Fruit fly (Drosophila melanogaster) whole organism, embryonic: ENCODE data around the gene CG44477.

Experiments
- Abd-B ChIP-seq: fragments of 200-800 bp; sonication (Bioruptor generic); optimal IDR thresholded peaks from 2 replicates; lab custom pipeline; 2018; ENCODE audit warnings: missing biosample characterization, mild to moderate bottlenecking, missing genetic modification characterization, moderate library complexity
- CG10431 ChIP-seq: fragments of 200-800 bp; sonication (Bioruptor generic); optimal IDR thresholded peaks from 3 replicates; lab custom pipeline; 2018; ENCODE audit warnings: missing biosample characterization, mild to moderate bottlenecking, missing genetic modification characterization
- CG10543 ChIP-seq: fragments of 200-800 bp; sonication (Bioruptor generic); optimal IDR thresholded peaks from 3 replicates; lab custom pipeline; 2017; ENCODE audit warnings: missing biosample characterization, mild to moderate bottlenecking, missing genetic modification characterization, moderate library complexity
- CG11504 ChIP-seq: fragments of 200-800 bp; sonication (Bioruptor generic); optimal IDR thresholded peaks from 3 replicates; lab custom pipeline; 2019; ENCODE audit warnings: missing biosample characterization, mild to moderate bottlenecking, missing genetic modification characterization, moderate library complexity
- CG12659 ChIP-seq: fragments of 200-800 bp; sonication (Bioruptor generic); optimal IDR thresholded peaks from 3 replicates; lab custom pipeline; 2017; ENCODE audit warnings: mild to moderate bottlenecking, missing biosample characterization, missing genetic modification reagents, missing genetic modification characterization
- CG13296 ChIP-seq: fragments of 200-800 bp; sonication (Bioruptor generic); optimal IDR thresholded peaks from 3 replicates; lab custom pipeline; 2018; ENCODE audit warnings: missing biosample characterization, mild to moderate bottlenecking, missing genetic modification characterization
- CG1603 ChIP-seq: fragments of 200-800 bp; sonication (Bioruptor generic); optimal IDR thresholded peaks from 2 replicates; lab custom pipeline; 2019; ENCODE audit warnings: missing biosample characterization, mild to moderate bottlenecking, missing genetic modification characterization, moderate library complexity
- CG17612 ChIP-seq: fragments of 200-800 bp; sonication (Bioruptor generic); IDR thresholded peaks from 2 replicates; pipeline ENCODE4 v1.3.6; 2022; ENCODE audit warnings: missing biosample characterization, missing genetic modification characterization
- CG17802 ChIP-seq: fragments of 200-800 bp; sonication (Bioruptor generic); optimal IDR thresholded peaks from 2 replicates; lab custom pipeline; 2018; ENCODE audit warnings: missing biosample characterization, mild to moderate bottlenecking, missing genetic modification characterization, moderate library complexity
- CG17829 ChIP-seq: fragments of 200-800 bp; optimal IDR thresholded peaks from 2 replicates; lab custom pipeline; 2019; ENCODE audit warnings: missing biosample characterization, mild to moderate bottlenecking, missing genetic modification characterization, moderate library complexity
- CG17912 ChIP-seq: fragments of 200-800 bp; sonication (Bioruptor generic); optimal IDR thresholded peaks from 2 replicates; lab custom pipeline; 2018; ENCODE audit warnings: missing biosample characterization, mild to moderate bottlenecking, missing genetic modification characterization
- CG2199 ChIP-seq: fragments of 200-800 bp; sonication (Bioruptor generic); IDR thresholded peaks from 3 replicates; pipeline ENCODE4 v1.3.6; 2022; ENCODE audit warnings: missing biosample characterization, missing genetic modification characterization
- CG32532 ChIP-seq: fragments of 200-800 bp; sonication (Bioruptor generic); IDR thresholded peaks from 2 replicates; pipeline ENCODE4 v1.3.6; 2022; ENCODE audit warnings: missing biosample characterization, missing genetic modification characterization
- CG3726 ChIP-seq: fragments of 200-800 bp; sonication (Bioruptor generic); IDR thresholded peaks from 3 replicates; pipeline ENCODE4, ENCODE4 v1.3.6; 2022; ENCODE audit warnings: missing biosample characterization, missing genetic modification characterization
- CG3847 ChIP-seq: fragments of 200-800 bp; sonication (Bioruptor generic); IDR thresholded peaks from 2 replicates; pipeline ENCODE4 v1.3.6; 2022; ENCODE audit warnings: missing biosample characterization, missing genetic modification characterization
- CG3995 ChIP-seq: fragments of 200-800 bp; sonication (Bioruptor generic); optimal IDR thresholded peaks from 3 replicates; lab custom pipeline; 2016; ENCODE audit warnings: missing biosample characterization, missing genetic modification characterization
- CG4360 ChIP-seq: fragments of 200-800 bp; sonication (Bioruptor generic); IDR thresholded peaks from 2 replicates; pipeline ENCODE4 v1.3.6; 2022; ENCODE audit warnings: missing biosample characterization, missing genetic modification characterization
- CG4617 ChIP-seq: fragments of 200-800 bp; sonication (Bioruptor generic); optimal IDR thresholded peaks from 3 replicates; lab custom pipeline; 2016; ENCODE audit warnings: missing biosample characterization, missing genetic modification characterization, borderline replicate concordance
- CG5245 ChIP-seq: fragments of 200-800 bp; sonication (Bioruptor generic); optimal IDR thresholded peaks from 3 replicates; lab custom pipeline; 2016; ENCODE audit warnings: missing biosample characterization, missing genetic modification characterization
- CG6791 ChIP-seq: fragments of 200-800 bp; sonication (Bioruptor generic); IDR thresholded peaks from 3 replicates; pipeline ENCODE4 v1.3.6; 2022; ENCODE audit warnings: missing biosample characterization, missing genetic modification characterization; ENCODE audit not compliant: partially characterized antibody
- CG9437 ChIP-seq: fragments of 200-800 bp; sonication (Bioruptor generic); optimal IDR thresholded peaks from 2 replicates; lab custom pipeline; 2018; ENCODE audit warnings: missing biosample characterization, mild to moderate bottlenecking, missing genetic modification characterization
- CHES-1-like ChIP-seq: fragments of 200-800 bp; sonication (Bioruptor generic); optimal IDR thresholded peaks from 2 replicates; lab custom pipeline; 2016; ENCODE audit warnings: missing biosample characterization, missing genetic modification characterization
- Dref ChIP-seq: fragments of 200-800 bp; sonication (Bioruptor generic); IDR thresholded peaks from 2 replicates; pipeline ENCODE4 v1.3.6; 2022; ENCODE audit warnings: missing biosample characterization, missing genetic modification characterization
- E2f1 ChIP-seq: fragments of 200-800 bp; sonication (Bioruptor generic); IDR thresholded peaks from 2 replicates; pipeline ENCODE4 v1.3.6; 2022; ENCODE audit warnings: missing biosample characterization, missing genetic modification characterization
- H2.0 ChIP-seq: fragments of 200-800 bp; sonication (Bioruptor generic); IDR thresholded peaks from 2 replicates; pipeline ENCODE4 v1.3.6; 2022; ENCODE audit warnings: missing biosample characterization, missing genetic modification characterization
- HHEX ChIP-seq: fragments of 200-800 bp; sonication (Bioruptor generic); optimal IDR thresholded peaks from 3 replicates; lab custom pipeline; 2017; ENCODE audit warnings: missing biosample characterization, mild to moderate bottlenecking, missing genetic modification characterization, missing genetic modification reagents
- HmgD ChIP-seq: fragments of 200-800 bp; sonication (Bioruptor generic); optimal IDR thresholded peaks from 3 replicates; lab custom pipeline; 2016; ENCODE audit warnings: missing biosample characterization, missing genetic modification characterization
- Lim3 ChIP-seq: fragments of 200-800 bp; sonication (Bioruptor generic); IDR thresholded peaks from 2 replicates; pipeline ENCODE4 v1.3.6; 2022; ENCODE audit warnings: missing biosample characterization, missing genetic modification characterization
- Neu2 ChIP-seq: fragments of 200-800 bp; sonication (Bioruptor generic); optimal IDR thresholded peaks from 3 replicates; lab custom pipeline; 2016; ENCODE audit warnings: missing biosample characterization, missing genetic modification characterization, borderline replicate concordance
- Optix ChIP-seq: fragments of 200-800 bp; sonication (Bioruptor generic); IDR thresholded peaks from 3 replicates; pipeline ENCODE4 v1.3.6; 2022; ENCODE audit warnings: missing biosample characterization, missing genetic modification characterization
- Ravus ChIP-seq: fragments of 200-800 bp; sonication (Bioruptor generic); IDR thresholded peaks from 2 replicates; pipeline ENCODE4 v1.3.6; 2022; ENCODE audit warnings: missing biosample characterization, missing genetic modification characterization
- Rx ChIP-seq: fragments of 200-800 bp; sonication (Bioruptor generic); IDR thresholded peaks from 2 replicates; pipeline ENCODE4 v1.3.6; 2022; ENCODE audit warnings: missing biosample characterization, missing genetic modification characterization
- Sox102F ChIP-seq: fragments of 200-800 bp; sonication (Bioruptor generic); optimal IDR thresholded peaks from 2 replicates; lab custom pipeline; 2018; ENCODE audit warnings: missing biosample characterization, mild to moderate bottlenecking, missing genetic modification characterization, moderate library complexity
- Sry-δ ChIP-seq: fragments of 200-800 bp; sonication (Bioruptor generic); optimal IDR thresholded peaks from 2 replicates; lab custom pipeline; 2016; ENCODE audit warnings: missing biosample characterization, missing genetic modification characterization
- Usf ChIP-seq: fragments of 200-800 bp; sonication (Bioruptor generic); optimal IDR thresholded peaks from 2 replicates; lab custom pipeline; 2017; ENCODE audit warnings: missing genotype, missing biosample characterization, missing genetic modification characterization
- az2 ChIP-seq: fragments of 200-800 bp; sonication (Bioruptor generic); optimal IDR thresholded peaks from 3 replicates; lab custom pipeline; 2016; ENCODE audit warnings: missing biosample characterization, missing genetic modification characterization
- bowl ChIP-seq: fragments of 200-800 bp; sonication (Bioruptor generic); IDR thresholded peaks from 2 replicates; pipeline ENCODE4 v1.3.6; 2022; ENCODE audit warnings: missing biosample characterization, missing genetic modification characterization
- disco-r ChIP-seq: fragments of 200-800 bp; sonication (Bioruptor generic); optimal IDR thresholded peaks from 2 replicates; lab custom pipeline; 2016; ENCODE audit warnings: missing biosample characterization, missing genetic modification characterization
- en ChIP-seq: fragments of 200-800 bp; sonication (Bioruptor generic); optimal IDR thresholded peaks from 2 replicates; lab custom pipeline; 2016; ENCODE audit warnings: missing biosample characterization, missing genetic modification characterization
- grn ChIP-seq: fragments of 200-800 bp; sonication (Bioruptor generic); optimal IDR thresholded peaks from 3 replicates; lab custom pipeline; 2017; ENCODE audit warnings: missing biosample characterization, missing genetic modification characterization
- gt ChIP-seq: fragments of 200-800 bp; sonication (Bioruptor generic); IDR thresholded peaks from 2 replicates; pipeline ENCODE4 v1.3.6; 2022; ENCODE audit warnings: missing biosample characterization, missing genetic modification characterization
- jumu ChIP-seq: fragments of 200-800 bp; sonication (Bioruptor generic); optimal IDR thresholded peaks from 3 replicates; lab custom pipeline; 2016; ENCODE audit warnings: missing biosample characterization, missing genetic modification characterization
- knrl ChIP-seq: fragments of 200-800 bp; sonication (Bioruptor generic); IDR thresholded peaks from 3 replicates; pipeline ENCODE4 v1.3.6; 2022; ENCODE audit warnings: missing biosample characterization, missing genetic modification characterization; ENCODE audit not compliant: partially characterized antibody
- luna ChIP-seq: fragments of 200-800 bp; sonication (Bioruptor generic); optimal IDR thresholded peaks from 2 replicates; lab custom pipeline; 2016; ENCODE audit warnings: missing biosample characterization, missing genetic modification characterization
- mirr ChIP-seq: fragments of 200-800 bp; sonication (Bioruptor generic); optimal IDR thresholded peaks from 3 replicates; lab custom pipeline; 2018; ENCODE audit warnings: missing biosample characterization, mild to moderate bottlenecking, missing genetic modification characterization
- nerfin-1 ChIP-seq: fragments of 200-800 bp; sonication (Bioruptor generic); optimal IDR thresholded peaks from 3 replicates; lab custom pipeline; 2019; ENCODE audit warnings: missing biosample characterization, mild to moderate bottlenecking, missing genetic modification characterization, moderate library complexity
- pho ChIP-seq: fragments of 200-800 bp; sonication (Bioruptor generic); optimal IDR thresholded peaks from 2 replicates; lab custom pipeline; 2016; ENCODE audit warnings: missing biosample characterization, missing genetic modification characterization
- psq ChIP-seq: fragments of 200-800 bp; sonication (Bioruptor generic); optimal IDR thresholded peaks from 2 replicates; lab custom pipeline; 2017; ENCODE audit warnings: missing biosample characterization, missing genetic modification characterization
- ro ChIP-seq: fragments of 200-800 bp; sonication (Bioruptor generic); IDR thresholded peaks from 2 replicates; pipeline ENCODE4 v1.3.6; 2022; ENCODE audit warnings: missing biosample characterization, missing genetic modification characterization
- salm ChIP-seq: fragments of 200-800 bp; sonication (Bioruptor generic); optimal IDR thresholded peaks from 2 replicates; lab custom pipeline; 2018; ENCODE audit warnings: missing biosample characterization, mild to moderate bottlenecking, missing genetic modification characterization
- shn ChIP-seq: fragments of 200-800 bp; sonication (Bioruptor generic); optimal IDR thresholded peaks from 3 replicates; lab custom pipeline; 2016; ENCODE audit warnings: missing biosample characterization, missing genetic modification characterization
- tup ChIP-seq: fragments of 200-800 bp; sonication (Bioruptor generic); optimal IDR thresholded peaks from 2 replicates; lab custom pipeline; 2016; ENCODE audit warnings: missing biosample characterization, mild to moderate bottlenecking, missing genetic modification characterization, moderate library complexity
- yki ChIP-seq: fragments of >200 bp; optimal IDR thresholded peaks from 3 replicates; lab custom pipeline; 2018

CG44477 gene

DNA sequence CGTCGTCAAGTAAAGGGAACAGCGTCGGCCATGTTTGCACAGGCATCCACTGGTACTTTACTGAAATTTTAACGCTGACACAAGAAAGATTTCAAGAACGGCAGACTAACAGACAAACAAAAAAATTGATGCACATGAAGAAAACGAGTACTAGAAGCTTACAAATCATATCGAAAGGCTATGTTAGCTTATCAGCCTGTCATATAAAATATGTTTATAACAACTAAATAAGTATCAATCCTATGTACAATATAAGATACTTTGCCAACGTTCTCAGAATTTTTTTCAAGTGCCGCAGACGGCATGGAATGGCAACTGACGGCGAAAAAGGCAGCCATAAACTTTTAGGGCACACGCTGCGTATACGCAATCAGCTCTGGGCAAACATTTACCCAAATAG lies 38.8 kb downstream of the CG44477 start (continued):
- no peak for TF ChIP-seq CG10543
- no peak for TF ChIP-seq CG17912 (GFP tag; lab: Kevin White, UChicago)
- TF ChIP-seq pho (GFP tag; lab: Kevin White, UChicago) = no peak
- TF ChIP-seq Rx (GFP tag; lab: Robert Waterston, UW) = no peak
- no peak for TF ChIP-seq ro (GFP tag; lab: Robert Waterston, UW)
- no peak for TF ChIP-seq CHES-1-like
- no peak for TF ChIP-seq CG17802 (tag; lab: Kevin White, UChicago)
- TF ChIP-seq az2 = no peak
- no peak for TF ChIP-seq Usf (GFP tag; lab: Kevin White, UChicago)
- TF ChIP-seq salm (tag; lab: Kevin White, UChicago) = no peak
- TF ChIP-seq Abd-B = no peak
- no peak for TF ChIP-seq H2.0 (GFP tag; lab: Robert Waterston, UW)
- TF ChIP-seq CG32532 (GFP tag; lab: Robert Waterston, UW) = peak; percentile 13; the same call in 1 of the 2 replicates
- TF ChIP-seq HHEX (GFP tag; lab: Kevin White, UChicago) = no peak
- no peak for TF ChIP-seq CG2199
- no peak for TF ChIP-seq tup (GFP tag; lab: Kevin White, UChicago)
- no peak for TF ChIP-seq disco-r (GFP tag; lab: Kevin White, UChicago)
- TF ChIP-seq CG3995 (GFP tag; lab: Kevin White, UChicago) = no peak
- TF ChIP-seq nerfin-1 = no peak
- TF ChIP-seq Neu2 (GFP tag; lab: Kevin White, UChicago) = no peak
- no peak for TF ChIP-seq CG5245 (GFP tag; lab: Kevin White, UChicago)
- TF ChIP-seq CG12659 (GFP tag; lab: Kevin White, UChicago) = no peak
- TF ChIP-seq CG4617 (GFP tag; lab: Kevin White, UChicago) = no peak
- TF ChIP-seq HmgD (GFP tag; lab: Kevin White, UChicago) = no peak
- TF ChIP-seq CG6791 (GFP tag; lab: Robert Waterston, UW) = no peak
- TF ChIP-seq en = no peak
- TF ChIP-seq Sry-δ = no peak
- no peak for TF ChIP-seq Dref (GFP tag; lab: Robert Waterston, UW)
- TF ChIP-seq psq = no peak
- no peak for TF ChIP-seq CG10431
- no peak for TF ChIP-seq CG17829 (tag; lab: Kevin White, UChicago)
- peak; percentile 22 for TF ChIP-seq Sox102F (GFP tag; lab: Kevin White, UChicago)
- TF ChIP-seq CG3726 (GFP tag; lab: Robert Waterston, UW) = no peak
- TF ChIP-seq CG4360 (GFP tag; lab: Robert Waterston, UW) = no peak
- TF ChIP-seq Ravus (GFP tag; lab: Robert Waterston, UW) = no peak
- no peak for TF ChIP-seq CG3847 (GFP tag; lab: Robert Waterston, UW)
- no peak for TF ChIP-seq CG13296 (GFP tag; lab: Kevin White, UChicago)
- no peak for TF ChIP-seq CG1603 (tag; lab: Kevin White, UChicago)
- no peak for TF ChIP-seq E2f1 (GFP tag; lab: Robert Waterston, UW)
- TF ChIP-seq luna = no peak
- TF ChIP-seq Optix = no peak
- no peak for TF ChIP-seq shn
- TF ChIP-seq grn (GFP tag; lab: Kevin White, UChicago) = no peak
- TF ChIP-seq yki (lab: Kevin White, UChicago) = no peak
- no peak for TF ChIP-seq CG9437 (GFP tag; lab: Kevin White, UChicago)
- TF ChIP-seq mirr (GFP tag; lab: Kevin White, UChicago) = no peak
- TF ChIP-seq CG11504 (tag; lab: Kevin White, UChicago) = peak; percentile 26
- TF ChIP-seq CG17612 (GFP tag; lab: Robert Waterston, UW) = no peak
- TF ChIP-seq jumu (GFP tag; lab: Kevin White, UChicago) = no peak
- TF ChIP-seq bowl = no peak
- no peak for TF ChIP-seq gt
- no peak for TF ChIP-seq knrl
- TF ChIP-seq Lim3 (GFP tag; lab: Robert Waterston, UW) = no peak
